Fruit fly (Drosophila melanogaster) whole organism, embryonic: ENCODE data around the gene AP-2alpha.

Experiments
- Adf1 ChIP-seq: fragments of 200-800 bp; sonication (Bioruptor generic); IDR thresholded peaks from 2 replicates; pipeline ENCODE4 v1.3.6; 2022; ENCODE audit warnings: missing biosample characterization, missing genetic modification characterization
- BtbVII ChIP-seq: fragments of 200-800 bp; sonication (Bioruptor generic); optimal IDR thresholded peaks from 3 replicates; lab custom pipeline; 2017; ENCODE audit warnings: missing biosample characterization, mild to moderate bottlenecking, missing genetic modification characterization
- CG10543 ChIP-seq: fragments of 200-800 bp; sonication (Bioruptor generic); optimal IDR thresholded peaks from 3 replicates; lab custom pipeline; 2017; ENCODE audit warnings: missing biosample characterization, mild to moderate bottlenecking, missing genetic modification characterization, moderate library complexity
- CG10979 ChIP-seq: fragments of 200-800 bp; sonication (Bioruptor generic); optimal IDR thresholded peaks from 2 replicates; lab custom pipeline; 2018; ENCODE audit warnings: missing biosample characterization, mild to moderate bottlenecking, missing genetic modification characterization, moderate library complexity
- CG11695 ChIP-seq: fragments of 200-800 bp; sonication (Bioruptor generic); IDR thresholded peaks from 3 replicates; pipeline ENCODE4 v1.3.6; 2022; ENCODE audit warnings: missing biosample characterization, missing genetic modification characterization
- CG11696 ChIP-seq: fragments of 200-800 bp; sonication (Bioruptor generic); IDR thresholded peaks from 2 replicates; pipeline ENCODE4 v1.3.6; 2022; ENCODE audit warnings: missing biosample characterization, missing genetic modification characterization
- CG12659 ChIP-seq: fragments of 200-800 bp; sonication (Bioruptor generic); optimal IDR thresholded peaks from 3 replicates; lab custom pipeline; 2017; ENCODE audit warnings: mild to moderate bottlenecking, missing biosample characterization, missing genetic modification reagents, missing genetic modification characterization
- CG14667 ChIP-seq: fragments of 200-800 bp; sonication (Bioruptor generic); IDR thresholded peaks from 2 replicates; pipeline ENCODE4 v1.3.6; 2022; ENCODE audit warnings: missing biosample characterization, missing genetic modification characterization
- CG15011 ChIP-seq: fragments of 200-800 bp; sonication (Bioruptor generic); optimal IDR thresholded peaks from 3 replicates; lab custom pipeline; 2018; ENCODE audit warnings: missing biosample characterization, mild to moderate bottlenecking, missing genetic modification characterization
- CG16863 ChIP-seq: fragments of 200-800 bp; sonication (Bioruptor generic); optimal IDR thresholded peaks from 3 replicates; lab custom pipeline; 2016; ENCODE audit warnings: missing biosample characterization, missing genetic modification characterization
- CG17385 ChIP-seq: fragments of 200-800 bp; sonication (Bioruptor generic); optimal IDR thresholded peaks from 3 replicates; lab custom pipeline; 2018; ENCODE audit warnings: missing biosample characterization, mild to moderate bottlenecking, missing genetic modification characterization
- CG1792 ChIP-seq: fragments of 200-800 bp; sonication (Bioruptor generic); optimal IDR thresholded peaks from 2 replicates; lab custom pipeline; 2016; ENCODE audit warnings: missing biosample characterization, missing genetic modification characterization
- CG31441 ChIP-seq: fragments of 200-800 bp; sonication (Bioruptor generic); IDR thresholded peaks from 2 replicates; pipeline ENCODE4 v1.3.6; 2022; ENCODE audit warnings: missing biosample characterization, missing genetic modification characterization
- CG32772 ChIP-seq: fragments of 200-800 bp; sonication (Bioruptor generic); IDR thresholded peaks from 2 replicates; pipeline ENCODE4 v1.3.6; 2022; ENCODE audit warnings: missing biosample characterization, missing genetic modification characterization
- CG34422 ChIP-seq: fragments of 200-800 bp; sonication (Bioruptor generic); IDR thresholded peaks from 3 replicates; pipeline ENCODE4 v1.3.6; 2022; ENCODE audit warnings: missing biosample characterization, missing genetic modification characterization
- CG3847 ChIP-seq: fragments of 200-800 bp; sonication (Bioruptor generic); IDR thresholded peaks from 2 replicates; pipeline ENCODE4 v1.3.6; 2022; ENCODE audit warnings: missing biosample characterization, missing genetic modification characterization
- CG5180 ChIP-seq: fragments of 200-800 bp; sonication (Bioruptor generic); optimal IDR thresholded peaks from 3 replicates; lab custom pipeline; 2017; ENCODE audit warnings: missing biosample characterization, missing genetic modification characterization, mild to moderate bottlenecking, moderate library complexity, missing genetic modification reagents
- CG6272 ChIP-seq: fragments of 200-800 bp; sonication (Bioruptor generic); IDR thresholded peaks from 2 replicates; pipeline ENCODE4 v1.3.6; 2022; ENCODE audit warnings: missing biosample characterization, missing genetic modification characterization
- CG7556 ChIP-seq: fragments of 200-800 bp; sonication (Bioruptor generic); optimal IDR thresholded peaks from 2 replicates; lab custom pipeline; 2017; ENCODE audit warnings: missing biosample characterization, mild to moderate bottlenecking, missing genetic modification characterization
- CG9215 ChIP-seq: fragments of 200-800 bp; sonication (Bioruptor generic); IDR thresholded peaks from 2 replicates; pipeline ENCODE4 v1.3.6; 2022; ENCODE audit warnings: missing biosample characterization, missing genetic modification characterization
- Eip74EF ChIP-seq, 2 experiments: fragments of 200-800 bp in 1 of 2; fragments of >200 bp in 1 of 2; sonication (Bioruptor generic) in 1 of 2; optimal IDR thresholded peaks; 2 replicates each; lab custom pipeline; 2017 to 2019; ENCODE audit warnings: missing biosample characterization in 2 of 2, missing genetic modification characterization in 2 of 2, mild to moderate bottlenecking in 1 of 2, moderate library complexity in 1 of 2
- Hey ChIP-seq: fragments of 200-800 bp; sonication (Bioruptor generic); optimal IDR thresholded peaks from 3 replicates; lab custom pipeline; 2018; ENCODE audit warnings: missing biosample characterization, mild to moderate bottlenecking, missing genetic modification characterization
- Hr78 ChIP-seq, 2 experiments: fragments of 200-800 bp in 1 of 2; fragments of >200 bp in 1 of 2; sonication (Bioruptor generic) in 1 of 2; optimal IDR thresholded peaks; 2 replicates each; lab custom pipeline; 2017 to 2019; ENCODE audit warnings: missing biosample characterization in 2 of 2, missing genetic modification characterization in 2 of 2, mild to moderate bottlenecking in 1 of 2, moderate library complexity in 1 of 2
- Hsf ChIP-seq: fragments of 200-800 bp; sonication (Bioruptor generic); optimal IDR thresholded peaks from 3 replicates; lab custom pipeline; 2016; ENCODE audit warnings: missing biosample characterization, missing genetic modification characterization
- Lhr ChIP-seq: fragments of 200-800 bp; sonication (Bioruptor generic); optimal IDR thresholded peaks from 3 replicates; lab custom pipeline; 2017; ENCODE audit warnings: mild to moderate bottlenecking, missing biosample characterization, missing genetic modification reagents, missing genetic modification characterization
- Mrtf ChIP-seq: fragments of 200-800 bp; sonication (Bioruptor generic); IDR thresholded peaks from 3 replicates; pipeline ENCODE4 v1.3.6; 2022; ENCODE audit warnings: missing biosample characterization, missing genetic modification characterization
- Nf-YA ChIP-seq: fragments of 200-800 bp; sonication (Bioruptor generic); IDR thresholded peaks from 2 replicates; pipeline ENCODE4 v1.3.6; 2022; ENCODE audit warnings: missing biosample characterization, missing genetic modification characterization
- Poxn ChIP-seq: fragments of 200-800 bp; sonication (Bioruptor generic); IDR thresholded peaks from 2 replicates; pipeline ENCODE4 v1.3.6; 2022; ENCODE audit warnings: missing biosample characterization, missing genetic modification characterization
- Scr ChIP-seq: fragments of 200-800 bp; sonication (Bioruptor generic); IDR thresholded peaks from 2 replicates; pipeline ENCODE4 v1.3.6; 2022; ENCODE audit warnings: missing biosample characterization, missing genetic modification characterization; ENCODE audit not compliant: partially characterized antibody
- Sox100B ChIP-seq: fragments of 200-800 bp; sonication (Bioruptor generic); optimal IDR thresholded peaks from 3 replicates; lab custom pipeline; 2018; ENCODE audit warnings: missing biosample characterization, mild to moderate bottlenecking, missing genetic modification characterization
- Sry-δ ChIP-seq: fragments of 200-800 bp; sonication (Bioruptor generic); optimal IDR thresholded peaks from 2 replicates; lab custom pipeline; 2016; ENCODE audit warnings: missing biosample characterization, missing genetic modification characterization
- Stat92E ChIP-seq, 3 experiments: fragments of >200 bp in 2 of 3; fragments of 200-800 bp in 1 of 3; sonication (Bioruptor generic) in 1 of 3; optimal IDR thresholded peaks; 2 replicates each; lab custom pipeline; 2017 to 2019; ENCODE audit warnings: missing biosample characterization in 3 of 3, missing genetic modification characterization in 3 of 3, mild to moderate bottlenecking in 1 of 3, moderate library complexity in 1 of 3
- TFAM ChIP-seq: fragments of 200-800 bp; sonication (Bioruptor generic); optimal IDR thresholded peaks from 2 replicates; lab custom pipeline; 2017; ENCODE audit warnings: missing biosample characterization, missing genetic modification characterization, inconsistent platforms
- Vsx1 ChIP-seq: fragments of 200-800 bp; sonication (Bioruptor generic); optimal IDR thresholded peaks from 2 replicates; lab custom pipeline; 2017; ENCODE audit warnings: missing biosample characterization, mild to moderate bottlenecking, missing genetic modification characterization, missing genetic modification reagents
- Xbp1 ChIP-seq: fragments of 200-800 bp; sonication (Bioruptor generic); optimal IDR thresholded peaks from 3 replicates; lab custom pipeline; 2016; ENCODE audit warnings: missing biosample characterization, mild to moderate bottlenecking, missing genetic modification characterization
- ac ChIP-seq: fragments of 200-800 bp; sonication (Bioruptor generic); optimal IDR thresholded peaks from 3 replicates; lab custom pipeline; 2017; ENCODE audit warnings: missing biosample characterization, mild to moderate bottlenecking, missing genetic modification characterization
- cato ChIP-seq: fragments of 200-800 bp; sonication (Bioruptor generic); optimal IDR thresholded peaks from 2 replicates; lab custom pipeline; 2016; ENCODE audit warnings: missing biosample characterization, missing genetic modification characterization, borderline replicate concordance
- dati ChIP-seq: fragments of 200-800 bp; sonication (Bioruptor generic); IDR thresholded peaks from 2 replicates; pipeline ENCODE4 v1.3.6; 2022; ENCODE audit warnings: missing biosample characterization, missing genetic modification characterization
- ems ChIP-seq: fragments of 200-800 bp; sonication (Bioruptor generic); optimal IDR thresholded peaks from 3 replicates; lab custom pipeline; 2016; ENCODE audit warnings: missing biosample characterization, missing genetic modification characterization
- eve ChIP-seq, 2 experiments: fragments of >200 bp; optimal IDR thresholded peaks; 2 replicates each; lab custom pipeline; 2017; ENCODE audit warnings: missing biosample characterization in 2 of 2, missing genetic modification characterization in 2 of 2
- fd3F ChIP-seq: fragments of 200-800 bp; sonication (Bioruptor generic); optimal IDR thresholded peaks from 2 replicates; lab custom pipeline; 2018; ENCODE audit warnings: missing biosample characterization, mild to moderate bottlenecking, missing genetic modification characterization, moderate library complexity
- fru ChIP-seq: fragments of >200 bp; optimal IDR thresholded peaks from 2 replicates; lab custom pipeline; 2017
- mam ChIP-seq: fragments of 200-800 bp; sonication (Bioruptor generic); optimal IDR thresholded peaks from 3 replicates; lab custom pipeline; 2016; ENCODE audit warnings: missing biosample characterization, missing genetic modification characterization
- org-1 ChIP-seq: fragments of 200-800 bp; sonication (Bioruptor generic); optimal IDR thresholded peaks from 2 replicates; lab custom pipeline; 2017; ENCODE audit warnings: missing biosample characterization, missing genetic modification characterization
- pita ChIP-seq: fragments of 200-800 bp; sonication (Bioruptor generic); optimal IDR thresholded peaks from 2 replicates; lab custom pipeline; 2017; ENCODE audit warnings: missing biosample characterization, mild to moderate bottlenecking, missing genetic modification characterization
- pros ChIP-seq: fragments of 200-800 bp; sonication (Bioruptor generic); optimal IDR thresholded peaks from 3 replicates; lab custom pipeline; 2019; ENCODE audit warnings: missing biosample characterization, mild to moderate bottlenecking, missing genetic modification characterization, moderate library complexity
- unpg ChIP-seq: fragments of 200-800 bp; sonication (Bioruptor generic); optimal IDR thresholded peaks from 3 replicates; lab custom pipeline; 2018; ENCODE audit warnings: missing biosample characterization, mild to moderate bottlenecking, missing genetic modification characterization, moderate library complexity
- usp ChIP-seq: fragments of >200 bp; optimal IDR thresholded peaks from 2 replicates; lab custom pipeline; 2017; ENCODE audit warnings: missing biosample characterization, missing genetic modification characterization
- vnd ChIP-seq: fragments of 200-800 bp; sonication (Bioruptor generic); IDR thresholded peaks from 3 replicates; pipeline ENCODE4 v1.3.6; 2022; ENCODE audit warnings: missing biosample characterization, missing genetic modification characterization; ENCODE audit not compliant: partially characterized antibody

The AP-2alpha gene

dm6 chr2L:429680-430484, 15.3 kb upstream of the AP-2alpha start (continued):
- peak; percentile 5 for TF ChIP-seq CG1792 (GFP tag; lab: Kevin White, UChicago)
- peak; percentile 38 for TF ChIP-seq ems (GFP tag; lab: Kevin White, UChicago)
- TF ChIP-seq CG12659 (GFP tag; lab: Kevin White, UChicago) = no peak
- no peak for TF ChIP-seq CG15011 (GFP tag; lab: Kevin White, UChicago)
- 0 out of 2 replicates have a peak, but pooled peaks have one; percentile 47 for TF ChIP-seq Nf-YA
- TF ChIP-seq unpg (GFP tag; lab: Kevin White, UChicago) = peak; percentile 42
- TF ChIP-seq CG10979 (tag; lab: Kevin White, UChicago) = peak; percentile 72
- TF ChIP-seq Hey = no peak
- TF ChIP-seq CG3847 (GFP tag; lab: Robert Waterston, UW) = no peak
- no peak for TF ChIP-seq usp (GFP tag; lab: Kevin White, UChicago)
- TF ChIP-seq CG34422 (GFP tag; lab: Robert Waterston, UW) = 0 out of 3 replicates have a peak, but pooled peaks have one; percentile 24
- no peak for TF ChIP-seq CG14667 (GFP tag; lab: Robert Waterston, UW)
- TF ChIP-seq CG31441 = peak; percentile 55; the same call in 1 of the 2 replicates
- TF ChIP-seq Adf1 (GFP tag; lab: Robert Waterston, UW) = no peak
- TF ChIP-seq CG6272 (GFP tag; lab: Robert Waterston, UW) = 0 out of 2 replicates have a peak, but pooled peaks have one; percentile 49
- peak; percentile 61 for TF ChIP-seq mam (GFP tag; lab: Kevin White, UChicago)
- peak; percentile 35; the same call in 1 of the 3 replicates for TF ChIP-seq Mrtf
- peak; percentile 18 for TF ChIP-seq org-1 (GFP tag; lab: Kevin White, UChicago)
- no peak for TF ChIP-seq CG10543 (GFP tag; lab: Kevin White, UChicago)
- TF ChIP-seq Scr (GFP tag; lab: Robert Waterston, UW) = no peak
- no peak for TF ChIP-seq Stat92E (GFP tag; optimal IDR thresholded peaks at IDR 0.05; lab: Kevin White, UChicago)
- no peak for TF ChIP-seq fd3F (GFP tag; lab: Kevin White, UChicago)
- TF ChIP-seq eve (GFP tag; optimal IDR thresholded peaks at IDR 0.05; lab: Kevin White, UChicago) = no peak
- TF ChIP-seq pita (GFP tag; lab: Kevin White, UChicago) = no peak
- TF ChIP-seq CG5180 = no peak
- no peak for TF ChIP-seq Poxn
- no peak for TF ChIP-seq BtbVII (GFP tag; lab: Kevin White, UChicago)
- TF ChIP-seq pros (GFP tag; lab: Kevin White, UChicago) = peak; percentile 36
- no peak for TF ChIP-seq TFAM
- TF ChIP-seq Sry-δ (GFP tag; lab: Kevin White, UChicago) = no peak
- peak; percentile 57 for TF ChIP-seq CG16863
- TF ChIP-seq fru (lab: Kevin White, UChicago) = no peak
- TF ChIP-seq Eip74EF (GFP tag; optimal IDR thresholded peaks at IDR 0.05; lab: Kevin White, UChicago) = no peak
- no peak for TF ChIP-seq ac (GFP tag; lab: Kevin White, UChicago)
- TF ChIP-seq cato (GFP tag; lab: Kevin White, UChicago) = no peak
- TF ChIP-seq Hsf (GFP tag; lab: Kevin White, UChicago) = peak; percentile 64
- no peak for TF ChIP-seq CG32772 (GFP tag; lab: Robert Waterston, UW)
- TF ChIP-seq Vsx1 (GFP tag; lab: Kevin White, UChicago) = peak; percentile 31
- TF ChIP-seq CG11696 = no peak
- TF ChIP-seq Lhr (GFP tag; lab: Kevin White, UChicago) = no peak
- no peak for TF ChIP-seq dati (GFP tag; lab: Robert Waterston, UW)
- no peak for TF ChIP-seq CG17385 (GFP tag; lab: Kevin White, UChicago)
- TF ChIP-seq CG11695 (GFP tag; lab: Robert Waterston, UW) = no peak
- TF ChIP-seq vnd (GFP tag; lab: Robert Waterston, UW) = no peak
- peak; percentile 29 for TF ChIP-seq CG7556 (GFP tag; lab: Kevin White, UChicago)
- peak; percentile 66 for TF ChIP-seq CG9215 (GFP tag; lab: Robert Waterston, UW)
- TF ChIP-seq Sox100B (GFP tag; lab: Kevin White, UChicago) = no peak
- TF ChIP-seq Hr78 (GFP tag; optimal IDR thresholded peaks at IDR 0.05; lab: Kevin White, UChicago) = peak in 1 of 2 experiments; percentile 89
- peak; percentile 51 for TF ChIP-seq Xbp1 (GFP tag; lab: Kevin White, UChicago)
